Fruit fly (Drosophila melanogaster) whole organism, prepupa: ENCODE measurements around the gene Fas3.
A peak's percentile ranks its signal among the peaks of the same experiment; 100 is the strongest.

Experiments
- CG10669 ChIP-seq: fragments of 200-800 bp; sonication (Bioruptor generic); optimal IDR thresholded peaks from 3 replicates; lab custom pipeline; 2018; ENCODE audit warnings: missing biosample characterization, mild to moderate bottlenecking, missing genetic modification characterization, moderate library complexity
- CG11762 ChIP-seq: fragments of 200-800 bp; sonication (Bioruptor generic); optimal IDR thresholded peaks from 3 replicates; lab custom pipeline; 2016; ENCODE audit warnings: missing biosample characterization, missing genetic modification characterization; ENCODE audit not compliant: insufficient read depth
- CG11902 ChIP-seq: fragments of 200-800 bp; sonication (Bioruptor generic); optimal IDR thresholded peaks from 3 replicates; lab custom pipeline; 2016; ENCODE audit warnings: missing biosample characterization, missing genetic modification characterization
- CG15336 ChIP-seq: fragments of 200-800 bp; sonication (Bioruptor generic); IDR thresholded peaks from 2 replicates; pipeline ENCODE4 v1.3.6; 2022; ENCODE audit warnings: missing biosample characterization, missing genetic modification characterization
- CG1621 ChIP-seq: fragments of 200-800 bp; sonication (Bioruptor generic); optimal IDR thresholded peaks from 3 replicates; lab custom pipeline; 2018; ENCODE audit warnings: missing biosample characterization, mild to moderate bottlenecking, missing genetic modification characterization
- CG16779 ChIP-seq: fragments of 200-800 bp; sonication (Bioruptor generic); optimal IDR thresholded peaks from 3 replicates; lab custom pipeline; 2017; ENCODE audit warnings: missing biosample characterization, mild to moderate bottlenecking, missing genetic modification characterization
- CG31627 ChIP-seq: fragments of 200-800 bp; sonication (Bioruptor generic); optimal IDR thresholded peaks from 3 replicates; lab custom pipeline; 2016; ENCODE audit warnings: missing biosample characterization, missing genetic modification characterization
- CG32006 ChIP-seq: fragments of 200-800 bp; sonication (Bioruptor generic); optimal IDR thresholded peaks from 3 replicates; lab custom pipeline; 2017; ENCODE audit warnings: missing biosample characterization, mild to moderate bottlenecking, missing genetic modification characterization
- CG34406 ChIP-seq: fragments of 200-800 bp; sonication (Bioruptor generic); optimal IDR thresholded peaks from 3 replicates; lab custom pipeline; 2016; ENCODE audit warnings: missing biosample characterization, missing genetic modification characterization
- CG3919 ChIP-seq: fragments of 200-800 bp; sonication (Bioruptor generic); optimal IDR thresholded peaks from 3 replicates; lab custom pipeline; 2016; ENCODE audit warnings: missing biosample characterization, missing genetic modification characterization
- CG4318 ChIP-seq: fragments of 200-800 bp; sonication (Bioruptor generic); optimal IDR thresholded peaks from 3 replicates; lab custom pipeline; 2017; ENCODE audit warnings: missing biosample characterization, mild to moderate bottlenecking, missing genetic modification characterization
- CG6163 ChIP-seq: fragments of 200-800 bp; sonication (Bioruptor generic); IDR thresholded peaks from 3 replicates; pipeline ENCODE4 v1.3.6; 2022; ENCODE audit warnings: missing biosample characterization, missing genetic modification characterization
- CG6276 ChIP-seq: fragments of 200-800 bp; sonication (Bioruptor generic); optimal IDR thresholded peaks from 2 replicates; lab custom pipeline; 2017; ENCODE audit warnings: missing biosample characterization, mild to moderate bottlenecking, missing genetic modification characterization
- CG6808 ChIP-seq: fragments of 200-800 bp; sonication (Bioruptor generic); optimal IDR thresholded peaks from 3 replicates; lab custom pipeline; 2017; ENCODE audit warnings: missing biosample characterization, missing genetic modification characterization, mild to moderate bottlenecking, moderate library complexity, missing genetic modification reagents
- CG8319 ChIP-seq: fragments of 200-800 bp; sonication (Bioruptor generic); optimal IDR thresholded peaks from 3 replicates; lab custom pipeline; 2016; ENCODE audit warnings: missing biosample characterization, missing genetic modification characterization
- CG8632 ChIP-seq: fragments of 200-800 bp; sonication (Bioruptor generic); optimal IDR thresholded peaks from 3 replicates; lab custom pipeline; 2016; ENCODE audit warnings: missing biosample characterization, missing genetic modification characterization
- Eip75B ChIP-seq: fragments of 200-800 bp; sonication (Bioruptor generic); optimal IDR thresholded peaks from 3 replicates; lab custom pipeline; 2016; ENCODE audit warnings: missing biosample characterization, missing genetic modification characterization
- Eip78C ChIP-seq: fragments of 200-800 bp; sonication (Bioruptor generic); peaks from one replicate; lab custom pipeline; 2016; ENCODE audit warnings: missing biosample characterization, missing genetic modification characterization
- Eip93F ChIP-seq: fragments of 200-800 bp; sonication (Bioruptor generic); optimal IDR thresholded peaks from 2 replicates; lab custom pipeline; 2016; ENCODE audit warnings: missing biosample characterization, mild to moderate bottlenecking, missing genetic modification characterization
- Ets21C ChIP-seq: fragments of 200-800 bp; sonication (Bioruptor generic); optimal IDR thresholded peaks from 3 replicates; lab custom pipeline; 2016; ENCODE audit warnings: missing biosample characterization, missing genetic modification characterization
- Hr38 ChIP-seq: sonication (Bioruptor generic); optimal IDR thresholded peaks from 2 replicates; lab custom pipeline; 2016; ENCODE audit warnings: missing biosample characterization, missing genetic modification characterization
- Lpt ChIP-seq: fragments of 200-800 bp; sonication (Bioruptor generic); optimal IDR thresholded peaks from 3 replicates; lab custom pipeline; 2016; ENCODE audit warnings: missing biosample characterization, missing genetic modification characterization
- Met ChIP-seq: fragments of 200-800 bp; sonication (Bioruptor generic); optimal IDR thresholded peaks from 3 replicates; lab custom pipeline; 2016; ENCODE audit warnings: missing biosample characterization, missing genetic modification characterization
- OdsH ChIP-seq: fragments of 200-800 bp; sonication (Bioruptor generic); optimal IDR thresholded peaks from 3 replicates; lab custom pipeline; 2016; ENCODE audit warnings: missing biosample characterization, missing genetic modification characterization
- Smox ChIP-seq: fragments of 200-800 bp; sonication (Bioruptor generic); optimal IDR thresholded peaks from 3 replicates; lab custom pipeline; 2016; ENCODE audit warnings: missing biosample characterization, missing genetic modification characterization
- Sox14 ChIP-seq: fragments of 200-800 bp; sonication (Bioruptor generic); optimal IDR thresholded peaks from 3 replicates; lab custom pipeline; 2016; ENCODE audit warnings: missing biosample characterization, missing genetic modification characterization
- achi ChIP-seq: fragments of 200-800 bp; sonication (Bioruptor generic); optimal IDR thresholded peaks from 3 replicates; lab custom pipeline; 2016; ENCODE audit warnings: missing biosample characterization, missing genetic modification characterization
- cyc ChIP-seq: fragments of 200-800 bp; sonication (Bioruptor generic); optimal IDR thresholded peaks from 3 replicates; lab custom pipeline; 2016; ENCODE audit warnings: missing biosample characterization, missing genetic modification characterization
- dac ChIP-seq: fragments of 200-800 bp; sonication (Bioruptor generic); optimal IDR thresholded peaks from 2 replicates; lab custom pipeline; 2017; ENCODE audit warnings: missing biosample characterization, mild to moderate bottlenecking, missing genetic modification characterization
- eg ChIP-seq: fragments of 200-800 bp; sonication (Bioruptor generic); IDR thresholded peaks from 3 replicates; pipeline ENCODE4 v1.3.6; 2022; ENCODE audit warnings: missing biosample characterization, missing genetic modification characterization
- esn ChIP-seq: fragments of 200-800 bp; sonication (Bioruptor generic); optimal IDR thresholded peaks from 2 replicates; lab custom pipeline; 2016; ENCODE audit warnings: missing biosample characterization, mild to moderate bottlenecking, missing genetic modification characterization, moderate library complexity
- fd59A ChIP-seq: fragments of 200-800 bp; sonication (Bioruptor generic); optimal IDR thresholded peaks from 2 replicates; lab custom pipeline; 2017; ENCODE audit warnings: missing biosample characterization, mild to moderate bottlenecking, missing genetic modification characterization, missing genetic modification reagents
- fd85E ChIP-seq: fragments of 200-800 bp; sonication (Bioruptor generic); optimal IDR thresholded peaks from 3 replicates; lab custom pipeline; 2016; ENCODE audit warnings: missing biosample characterization, missing genetic modification characterization
- fkh ChIP-seq: fragments of 200-800 bp; sonication (Bioruptor generic); optimal IDR thresholded peaks from 3 replicates; lab custom pipeline; 2017; ENCODE audit warnings: missing biosample characterization, mild to moderate bottlenecking, missing genetic modification characterization, moderate library complexity
- pdm3 ChIP-seq: fragments of 200-800 bp; sonication (Bioruptor generic); optimal IDR thresholded peaks from 3 replicates; lab custom pipeline; 2016; ENCODE audit warnings: missing biosample characterization, missing genetic modification characterization
- salr ChIP-seq, 2 experiments: fragments of 200-800 bp; sonication (Bioruptor generic); optimal IDR thresholded peaks; 3 replicates each; lab custom pipeline; 2016 to 2018; ENCODE audit warnings: missing biosample characterization in 2 of 2, missing genetic modification characterization in 2 of 2, mild to moderate bottlenecking in 1 of 2
- svp ChIP-seq: fragments of 200-800 bp; sonication (Bioruptor generic); peaks from one replicate; lab custom pipeline; 2016; ENCODE audit warnings: missing biosample characterization, missing genetic modification characterization
- topi ChIP-seq: fragments of 200-800 bp; sonication (Bioruptor generic); optimal IDR thresholded peaks from 3 replicates; lab custom pipeline; 2016; ENCODE audit warnings: missing biosample characterization, missing genetic modification characterization
- vri ChIP-seq: fragments of 200-800 bp; sonication (Bioruptor generic); optimal IDR thresholded peaks from 3 replicates; lab custom pipeline; 2016; ENCODE audit warnings: missing biosample characterization, mild to moderate bottlenecking, missing genetic modification characterization

Fas3 gene

dm6 chr2L:18377109-18377508 is 57.2 kb downstream of the Fas3 start (continued):
- TF ChIP-seq CG10669 (GFP tag; lab: Kevin White, UChicago) (peak; percentile 23), salr (GFP tag; optimal IDR thresholded peaks at IDR 0.05; lab: Kevin White, UChicago) (no peak), OdsH (GFP tag; lab: Kevin White, UChicago) (peak; percentile 11), fd59A (GFP tag; lab: Kevin White, UChicago) (no peak), CG11902 (GFP tag; lab: Kevin White, UChicago) (no peak), Eip78C (GFP tag; lab: Kevin White, UChicago) (peak; percentile 77), CG1621 (tag; lab: Kevin White, UChicago) (no peak), CG4318 (GFP tag; lab: Kevin White, UChicago) (no peak), Sox14 (GFP tag; lab: Kevin White, UChicago) (peak; percentile 41), Smox (GFP tag; lab: Kevin White, UChicago) (peak; percentile 54), CG8319 (GFP tag; lab: Kevin White, UChicago) (peak; percentile 7), CG32006 (GFP tag; lab: Kevin White, UChicago) (peak; percentile 45), CG6276 (GFP tag; lab: Kevin White, UChicago) (no peak), fd85E (GFP tag; lab: Kevin White, UChicago) (no peak), CG31627 (peak; percentile 66), Hr38 (no peak), achi (GFP tag; lab: Kevin White, UChicago) (peak; percentile 5), CG6808 (GFP tag; lab: Kevin White, UChicago) (no peak), CG6163 (GFP tag; lab: Robert Waterston, UW) (peak; percentile 40; the same call in 1 of the 3 replicates), fkh (GFP tag; lab: Kevin White, UChicago) (no peak)
- TF ChIP-seq, all 60 proteins: peak for 34

- TF ChIP-seq Met (GFP tag; lab: Kevin White, UChicago) (no peak), esn (GFP tag; lab: Kevin White, UChicago) (no peak), CG34406 (GFP tag; lab: Kevin White, UChicago) (no peak), topi (GFP tag; lab: Kevin White, UChicago) (no peak), Ets21C (GFP tag; lab: Kevin White, UChicago) (no peak), dac (GFP tag; lab: Kevin White, UChicago) (no peak), Hr38 (no peak), achi (GFP tag; lab: Kevin White, UChicago) (no peak), eg (GFP tag; lab: Robert Waterston, UW) (no peak), Eip75B (no peak), CG11762 (GFP tag; lab: Kevin White, UChicago) (no peak), cyc (GFP tag; lab: Kevin White, UChicago) (no peak), CG16779 (tag; lab: Kevin White, UChicago) (no peak)
Measured at dm6 chr2L:18378291-18378690, 58.4 kb downstream of the Fas3 start, which contains the start of gene CG34171. CG34171 (plus strand) TSS chr2L:18378591.

dm6 chr2L:18387749-18388148 is 67.8 kb downstream of the Fas3 start:
- no peak for TF ChIP-seq Met (GFP tag; lab: Kevin White, UChicago)
- no peak for TF ChIP-seq vri (GFP tag; lab: Kevin White, UChicago)
- no peak for TF ChIP-seq CG15336

- TF ChIP-seq CG8632 (GFP tag; lab: Kevin White, UChicago) (no peak), CG3919 (GFP tag; lab: Kevin White, UChicago) (no peak), CG15336 (no peak), Lpt (GFP tag; lab: Kevin White, UChicago) (no peak), pdm3 (GFP tag; lab: Kevin White, UChicago) (no peak), Eip93F (GFP tag; lab: Kevin White, UChicago) (no peak), fd59A (GFP tag; lab: Kevin White, UChicago) (no peak), Eip75B (no peak), svp (GFP tag; lab: Kevin White, UChicago) (no peak), CG31627 (no peak), CG8319 (GFP tag; lab: Kevin White, UChicago) (no peak)
Measured at dm6 chr2L:18389987-18390386, 70.1 kb downstream of the Fas3 start.
